Fruit fly (Drosophila melanogaster) whole organism: ENCODE data around the gene CG8004.

Experiments used
- Dll ChIP-seq: fragments of >200 bp; optimal IDR thresholded peaks from 2 replicates; lab custom pipeline; 2017
- pan ChIP-seq: fragments of >200 bp; optimal IDR thresholded peaks from 2 replicates; lab custom pipeline; 2017
- psq ChIP-seq: fragments of >200 bp; optimal IDR thresholded peaks from 2 replicates; lab custom pipeline; 2017
- usp ChIP-seq: fragments of >200 bp; optimal IDR thresholded peaks from 2 replicates; lab custom pipeline; 2017; ENCODE audit warnings: missing biosample characterization, missing genetic modification characterization, mixed read lengths

DNA sequence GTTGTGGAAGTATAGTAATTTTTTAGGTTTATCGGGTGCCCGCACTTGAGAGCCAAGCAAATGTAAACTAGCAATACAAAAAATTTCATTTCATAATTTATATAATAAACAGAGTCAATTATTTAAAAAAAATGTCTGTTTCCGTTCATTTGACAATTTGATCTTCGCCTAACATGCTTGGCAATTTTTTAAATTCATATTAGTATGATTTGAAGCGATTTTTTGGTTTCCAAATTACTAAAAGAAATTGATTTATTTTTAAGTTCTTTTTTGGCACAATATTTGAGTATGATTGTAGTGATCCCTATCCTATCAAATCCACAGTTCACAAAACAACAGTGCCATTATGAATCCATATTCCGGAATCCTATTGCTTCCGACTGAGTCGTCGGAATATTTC, 23.6 kb upstream of the CG8004 start, which contains the start of gene CG34258:
- TF ChIP-seq usp = no peak
- no peak for TF ChIP-seq Dll (lab: Kevin White, UChicago)
- TF ChIP-seq pan = no peak
- TF ChIP-seq psq = no peak
